Fruit fly (Drosophila melanogaster): Measurements from ENCODE around the gene CG42342.

dm6 chr3R:16545705-16546104 lies 43.1 kb downstream of the CG42342 start:
- no peak for TF ChIP-seq CG12768 (GFP tag; optimal IDR thresholded peaks at IDR 0.05)
- TF ChIP-seq kay (GFP tag; ENCODE audit: borderline replicate concordance), result no peak
- no peak for TF ChIP-seq CG11617 (GFP tag; optimal IDR thresholded peaks at IDR 0.05)
- no peak for TF ChIP-seq pad (GFP tag; optimal IDR thresholded peaks at IDR 0.05)
- TF ChIP-seq CG14711 (tag; optimal IDR thresholded peaks at IDR 0.05), result no peak
- TF ChIP-seq CG1620 (GFP tag; optimal IDR thresholded peaks at IDR 0.05), result no peak
- TF ChIP-seq cnc (optimal IDR thresholded peaks at IDR 0.05), result no peak
- no peak for TF ChIP-seq tj (GFP tag; optimal IDR thresholded peaks at IDR 0.05)
- TF ChIP-seq CG7101 (tag; optimal IDR thresholded peaks at IDR 0.05), result no peak
